Fruit fly (Drosophila melanogaster): Measurements from ENCODE around the gene Pdf.

dm6 chr3R:26481231-26481630 is 25.3 kb upstream of the Pdf start:
- TF ChIP-seq CG6854 (GFP tag; optimal IDR thresholded peaks at IDR 0.05) (no peak), ara (GFP tag; IDR thresholded peaks at IDR 0.05) (no peak), sim (GFP tag; IDR thresholded peaks at IDR 0.05) (no peak), bab2 (GFP tag; optimal IDR thresholded peaks at IDR 0.05) (no peak), CG7987 (GFP tag; optimal IDR thresholded peaks at IDR 0.05) (no peak), CG17568 (GFP tag; optimal IDR thresholded peaks at IDR 0.05) (no peak), seq (GFP tag; IDR thresholded peaks at IDR 0.05) (no peak), CG10959 (GFP tag; IDR thresholded peaks at IDR 0.05) (no peak)

Measured in whole organism, embryonic.